Worm (Caenorhabditis elegans): ENCODE measurements around the gene fipr-11.

- no peak for TF ChIP-seq pha-4 (tag; optimal IDR thresholded peaks at IDR 0.05)
- TF ChIP-seq unc-86 (tag; optimal IDR thresholded peaks at IDR 0.05): no peak
- no peak for TF ChIP-seq ceh-9 (tag; optimal IDR thresholded peaks at IDR 0.05)
- no peak for TF ChIP-seq ama-1 (optimal IDR thresholded peaks at IDR 0.05)
- no peak for TF ChIP-seq ceh-19 (GFP tag; optimal IDR thresholded peaks at IDR 0.05)
Measured at ce11 chrV:9879867-9880266, 26.1 kb downstream of the fipr-11 start, which contains the start of gene sdz-31.

All from whole organism, late embryonic.